Worm (Caenorhabditis elegans) whole organism, L4/young adult: ENCODE data around the gene emc-1.
"Not testable (repeated sequence)": the region's sequence is repeated elsewhere in the genome, so short reads cannot be mapped to it uniquely, and the experiment has no call there.

ENCODE experiments used
- W03F9.2 ChIP-seq: fragments of 150-350 bp; optimal IDR thresholded peaks from 2 replicates; lab custom pipeline; 2014; ENCODE audit warnings: missing biosample characterization, missing genetic modification characterization
- dao-5 ChIP-seq: sonication (generic microtip); optimal IDR thresholded peaks from 2 replicates; lab custom pipeline; 2016; ENCODE audit warnings: missing genotype, missing genetic modification characterization, moderate library complexity, missing compliant biosample characterization
- him-1 ChIP-seq: sonication (generic microtip); optimal IDR thresholded peaks from 2 replicates; lab custom pipeline; 2016; ENCODE audit warnings: missing genotype, missing genetic modification reagents, missing genetic modification characterization, missing compliant biosample characterization

- TF ChIP-seq W03F9.2, dao-5, him-1 (tag; lab: Kevin White, UChicago): not testable (repeated sequence)
These were observed 43.1 kb upstream of the emc-1 start, which contains the start of gene K05F6.4 for ce11 chrII:1543182-1543581.
